Worm (Caenorhabditis elegans): ENCODE measurements around the gene fbxb-41.
"Not testable (repeated sequence)": the region's sequence is repeated elsewhere in the genome, so short reads cannot be mapped to it uniquely, and the experiment has no call there.

The fbxb-41 gene

ce11 chrII:1060702-1061101, 18.6 kb upstream of the fbxb-41 start, which contains the start of gene btb-10:
Gene btb-10 (minus strand): TSS chrII:1060802.
- not testable (repeated sequence) for TF ChIP-seq Y95B8A.8 (GFP tag; IDR thresholded peaks at IDR 0.05); tbp1 (GFP tag; optimal IDR thresholded peaks at IDR 0.05); Y79H2A.3 (GFP tag; conservative IDR thresholded peaks at IDR 0.05)

ce11 chrII:1056844-1057243, 14.7 kb upstream of the fbxb-41 start:
- TF ChIP-seq snpc-1.1 (tag; optimal IDR thresholded peaks at IDR 0.05; ENCODE audit: insufficient read depth) (no peak), ztf-28 (GFP tag; IDR thresholded peaks at IDR 0.05) (no peak), nhr-80 (tag; optimal IDR thresholded peaks at IDR 0.05) (peak; percentile 74), attf-3 (GFP tag; conservative IDR thresholded peaks at IDR 0.05) (no peak), mcd-1 (GFP tag; IDR thresholded peaks at IDR 0.05) (no peak), ekl-4 (GFP tag; IDR thresholded peaks at IDR 0.05) (0 out of 2 replicates have a peak, but pooled peaks have one; percentile 14)

ce11 chrII:1054724-1055123, 12.6 kb upstream of the fbxb-41 start, which contains the start of gene K02E7.7:
Gene K02E7.7 (plus strand): TSS chrII:1055024.
- not testable (repeated sequence) for TF ChIP-seq Y79H2A.3 (GFP tag; conservative IDR thresholded peaks at IDR 0.05); ekl-4 (GFP tag; IDR thresholded peaks at IDR 0.05); Y67H2A.10 (GFP tag; conservative IDR thresholded peaks at IDR 0.05)

- TF ChIP-seq zfh-2 (GFP tag; conservative IDR thresholded peaks at IDR 0.05) (0 out of 2 replicates have a peak, but pooled peaks have one; percentile 11), ztf-6 (GFP tag; IDR thresholded peaks at IDR 0.05) (no peak), F49E8.2 (tag; optimal IDR thresholded peaks at IDR 0.05; ENCODE audit: insufficient read depth) (no peak), tlf-1 (GFP tag; optimal IDR thresholded peaks at IDR 0.05) (no peak), lin-35 (GFP tag; optimal IDR thresholded peaks at IDR 0.05) (no peak), B0336.3 (GFP tag; IDR thresholded peaks at IDR 0.05) (no peak), Y56A3A.18 (GFP tag; IDR thresholded peaks at IDR 0.05) (no peak)
Measured at ce11 chrII:1049849-1050248, 7.7 kb upstream of the fbxb-41 start, which contains the start of gene fbxb-40. Gene fbxb-40 (minus strand): TSS chrII:1049949.

DNA sequence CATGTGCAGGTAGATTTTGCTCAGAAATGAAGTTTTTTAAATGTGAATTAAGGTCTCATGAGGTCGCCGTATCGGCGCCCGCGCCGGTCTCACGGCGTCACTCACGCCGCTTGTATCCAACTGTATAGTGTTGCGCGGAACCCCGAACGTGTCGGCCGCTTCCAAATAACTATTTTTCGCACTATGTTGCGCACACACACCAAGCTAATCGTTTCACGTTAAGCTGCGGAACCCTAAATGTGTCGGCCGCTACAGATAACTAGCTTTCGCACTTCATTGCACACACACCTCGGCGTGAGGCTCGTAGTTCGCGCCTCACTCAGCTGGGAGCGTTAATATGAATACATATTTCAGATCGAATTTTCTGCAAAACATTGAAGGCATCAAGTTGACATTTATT, 4.8 kb upstream of the fbxb-41 start:
- TF ChIP-seq snpc-1.1 (tag; optimal IDR thresholded peaks at IDR 0.05; ENCODE audit: insufficient read depth) (peak; percentile 80), pbrm-1 (GFP tag; IDR thresholded peaks at IDR 0.05) (no peak), snpc-4 (GFP tag; optimal IDR thresholded peaks at IDR 0.05) (peak; percentile 34), snpc-4 (tag; optimal IDR thresholded peaks at IDR 0.05) (peak in 2 of 4 experiments; percentile 83 to 91), F22D6.2 (tag; optimal IDR thresholded peaks at IDR 0.05) (no peak), lsl-1 (GFP tag; optimal IDR thresholded peaks at IDR 0.05) (no peak), F39B2.1 (GFP tag; IDR thresholded peaks at IDR 0.05) (no peak), hmg-20 (GFP tag; IDR thresholded peaks at IDR 0.05) (no peak)

DNA sequence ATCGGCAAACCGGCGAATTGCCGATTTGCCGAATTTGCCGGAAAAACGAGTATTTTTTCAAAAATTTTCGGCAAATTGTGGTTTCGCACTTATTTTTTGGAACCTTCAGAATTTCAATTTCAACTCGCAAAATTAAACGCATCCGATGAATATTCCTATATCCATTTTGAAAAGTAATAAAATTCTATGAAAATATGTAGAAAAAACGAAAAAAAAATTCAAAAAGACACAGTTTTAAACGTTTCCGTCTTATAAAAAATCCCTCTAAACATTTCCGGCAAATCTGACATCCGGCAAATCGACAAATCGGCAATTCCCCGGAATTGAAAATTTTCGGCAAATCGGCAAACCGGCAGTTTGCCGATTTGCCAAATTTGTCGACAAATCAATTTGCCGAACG, 3.6 kb upstream of the fbxb-41 start, which contains the start of gene str-148:
str-148 (plus strand) TSS at position 301 of the 400 bp plus-strand sequence.
- TF ChIP-seq ztf-26 (tag; optimal IDR thresholded peaks at IDR 0.05), result no peak
- TF ChIP-seq egrh-3 (GFP tag; IDR thresholded peaks at IDR 0.05), result no peak
- no peak for TF ChIP-seq him-1 (tag; optimal IDR thresholded peaks at IDR 0.05)
- TF ChIP-seq nhr-80 (tag; optimal IDR thresholded peaks at IDR 0.05), result no peak
- TF ChIP-seq hlh-12 (tag; optimal IDR thresholded peaks at IDR 0.05), result no peak
- TF ChIP-seq F23B12.7 (tag; optimal IDR thresholded peaks at IDR 0.05; ENCODE audit: insufficient read depth), result no peak
- no peak for TF ChIP-seq chd-7 (tag; optimal IDR thresholded peaks at IDR 0.05)
- TF ChIP-seq hmg-20 (GFP tag; IDR thresholded peaks at IDR 0.05), result no peak
- no peak for TF ChIP-seq unc-130 (GFP tag; optimal IDR thresholded peaks at IDR 0.05)
- TF ChIP-seq attf-6 (GFP tag; IDR thresholded peaks at IDR 0.05), result no peak
- TF ChIP-seq pha-4 (tag; optimal IDR thresholded peaks at IDR 0.05), result no peak
- TF ChIP-seq ZK185.1 (tag; optimal IDR thresholded peaks at IDR 0.05; ENCODE audit: poor library complexity, severe bottlenecking), result no peak
- TF ChIP-seq let-526 (GFP tag; IDR thresholded peaks at IDR 0.05), result no peak
- TF ChIP-seq dox-1 (GFP tag; IDR thresholded peaks at IDR 0.05), result no peak
- TF ChIP-seq F10E7.11 (tag; optimal IDR thresholded peaks at IDR 0.05), result no peak
- TF ChIP-seq D2030.7 (GFP tag; IDR thresholded peaks at IDR 0.05), result no peak

Measured in whole organism, young adult.